Fruit fly (Drosophila melanogaster): ENCODE measurements around the gene CG6738.

dm6 chr3R:23058858-23059257 lies 40.5 kb upstream of the CG6738 start, which contains the start of gene Ctns:
- TF ChIP-seq psq (GFP tag; optimal IDR thresholded peaks at IDR 0.05) (no peak), OdsH (GFP tag; optimal IDR thresholded peaks at IDR 0.05) (no peak), CrebA (GFP tag; optimal IDR thresholded peaks at IDR 0.05; ENCODE audit: borderline replicate concordance) (no peak), usp (GFP tag; optimal IDR thresholded peaks at IDR 0.05) (no peak), h (GFP tag; optimal IDR thresholded peaks at IDR 0.05) (no peak), pan (optimal IDR thresholded peaks at IDR 0.05) (no peak), Dif (GFP tag; optimal IDR thresholded peaks at IDR 0.05; ENCODE audit: partially characterized antibody) (no peak), Abd-B (GFP tag; optimal IDR thresholded peaks at IDR 0.05) (no peak), dsf (GFP tag; optimal IDR thresholded peaks at IDR 0.05; ENCODE audit: borderline replicate concordance) (no peak)
